Fruit fly (Drosophila melanogaster) whole organism, embryonic: ENCODE measurements around the gene cic.
A peak's percentile ranks its signal among the peaks of the same experiment; 100 is the strongest.

Experiments used
- Antp ChIP-seq: fragments of 200-800 bp; sonication (Bioruptor generic); optimal IDR thresholded peaks from 3 replicates; lab custom pipeline; 2016; ENCODE audit warnings: missing biosample characterization, missing genetic modification characterization
- CG1024 ChIP-seq: fragments of 200-800 bp; sonication (Bioruptor generic); IDR thresholded peaks from 2 replicates; pipeline ENCODE4 v1.3.6; 2022; ENCODE audit warnings: missing biosample characterization, missing genetic modification characterization
- CG10431 ChIP-seq: fragments of 200-800 bp; sonication (Bioruptor generic); optimal IDR thresholded peaks from 3 replicates; lab custom pipeline; 2018; ENCODE audit warnings: missing biosample characterization, mild to moderate bottlenecking, missing genetic modification characterization
- CG12155 ChIP-seq: fragments of 200-800 bp; sonication (Bioruptor generic); optimal IDR thresholded peaks from 3 replicates; lab custom pipeline; 2016; ENCODE audit warnings: missing biosample characterization, missing genetic modification characterization
- CG1233 ChIP-seq: fragments of 200-800 bp; sonication (Bioruptor generic); optimal IDR thresholded peaks from 4 replicates; lab custom pipeline; 2018; ENCODE audit warnings: missing biosample characterization, mild to moderate bottlenecking, missing genetic modification characterization
- CG12744 ChIP-seq: fragments of 200-800 bp; sonication (Bioruptor generic); optimal IDR thresholded peaks from 2 replicates; lab custom pipeline; 2016; ENCODE audit warnings: missing biosample characterization, missing genetic modification characterization
- CG12769 ChIP-seq: fragments of 200-800 bp; sonication (Bioruptor generic); optimal IDR thresholded peaks from 2 replicates; lab custom pipeline; 2019; ENCODE audit warnings: missing biosample characterization, mild to moderate bottlenecking, missing genetic modification characterization, moderate library complexity
- CG13296 ChIP-seq: fragments of 200-800 bp; sonication (Bioruptor generic); optimal IDR thresholded peaks from 3 replicates; lab custom pipeline; 2018; ENCODE audit warnings: missing biosample characterization, mild to moderate bottlenecking, missing genetic modification characterization
- CG14014 ChIP-seq: fragments of 200-800 bp; sonication (Bioruptor generic); IDR thresholded peaks from 2 replicates; pipeline ENCODE4 v1.3.6; 2022; ENCODE audit warnings: missing biosample characterization, missing genetic modification characterization
- CG14050 ChIP-seq: fragments of 200-800 bp; sonication (Bioruptor generic); IDR thresholded peaks from 3 replicates; pipeline ENCODE4 v1.3.6; 2022; ENCODE audit warnings: missing biosample characterization, missing genetic modification characterization
- CG14667 ChIP-seq: fragments of 200-800 bp; sonication (Bioruptor generic); IDR thresholded peaks from 2 replicates; pipeline ENCODE4 v1.3.6; 2022; ENCODE audit warnings: missing biosample characterization, missing genetic modification characterization
- CG14710 ChIP-seq: fragments of 200-800 bp; sonication (Bioruptor generic); optimal IDR thresholded peaks from 3 replicates; lab custom pipeline; 2019; ENCODE audit warnings: missing biosample characterization, mild to moderate bottlenecking, missing genetic modification characterization, moderate library complexity
- CG15269 ChIP-seq: fragments of 200-800 bp; sonication (Bioruptor generic); optimal IDR thresholded peaks from 2 replicates; lab custom pipeline; 2018; ENCODE audit warnings: missing biosample characterization, mild to moderate bottlenecking, missing genetic modification characterization, moderate library complexity
- CG1603 ChIP-seq: fragments of 200-800 bp; sonication (Bioruptor generic); optimal IDR thresholded peaks from 2 replicates; lab custom pipeline; 2019; ENCODE audit warnings: missing biosample characterization, mild to moderate bottlenecking, missing genetic modification characterization, moderate library complexity
- CG17385 ChIP-seq: fragments of 200-800 bp; sonication (Bioruptor generic); optimal IDR thresholded peaks from 3 replicates; lab custom pipeline; 2018; ENCODE audit warnings: missing biosample characterization, mild to moderate bottlenecking, missing genetic modification characterization
- CG1792 ChIP-seq: fragments of 200-800 bp; sonication (Bioruptor generic); optimal IDR thresholded peaks from 2 replicates; lab custom pipeline; 2016; ENCODE audit warnings: missing biosample characterization, missing genetic modification characterization
- CG2120 ChIP-seq: fragments of 200-800 bp; sonication (Bioruptor generic); optimal IDR thresholded peaks from 3 replicates; lab custom pipeline; 2016; ENCODE audit warnings: missing biosample characterization, missing genetic modification characterization
- CG2875 ChIP-seq: fragments of 200-800 bp; sonication (Bioruptor generic); optimal IDR thresholded peaks from 2 replicates; lab custom pipeline; 2017; ENCODE audit warnings: missing biosample characterization, mild to moderate bottlenecking, missing genetic modification characterization, missing genetic modification reagents
- CG30020 ChIP-seq: fragments of 200-800 bp; optimal IDR thresholded peaks from 2 replicates; lab custom pipeline; 2019; ENCODE audit warnings: missing biosample characterization, mild to moderate bottlenecking, missing genetic modification characterization, moderate library complexity
- CG3847 ChIP-seq: fragments of 200-800 bp; sonication (Bioruptor generic); IDR thresholded peaks from 2 replicates; pipeline ENCODE4 v1.3.6; 2022; ENCODE audit warnings: missing biosample characterization, missing genetic modification characterization
- CG8765 ChIP-seq: fragments of 200-800 bp; sonication (Bioruptor generic); IDR thresholded peaks from 2 replicates; pipeline ENCODE4 v1.3.6; 2022; ENCODE audit warnings: missing biosample characterization, missing genetic modification characterization
- Camta ChIP-seq: fragments of 200-800 bp; sonication (Bioruptor generic); optimal IDR thresholded peaks from 2 replicates; lab custom pipeline; 2016; ENCODE audit warnings: missing biosample characterization, missing genetic modification characterization
- Elba2 ChIP-seq: fragments of 200-800 bp; sonication (Bioruptor generic); optimal IDR thresholded peaks from 3 replicates; lab custom pipeline; 2016; ENCODE audit warnings: missing biosample characterization, missing genetic modification characterization
- Ets65A ChIP-seq: fragments of 200-800 bp; sonication (Bioruptor generic); peaks from one replicate; lab custom pipeline; 2016; ENCODE audit warnings: missing biosample characterization, missing genetic modification characterization
- Fer1 ChIP-seq: fragments of 200-800 bp; sonication (Bioruptor generic); optimal IDR thresholded peaks from 2 replicates; lab custom pipeline; 2017; ENCODE audit warnings: missing biosample characterization, mild to moderate bottlenecking, missing genetic modification characterization
- Hmr ChIP-seq: fragments of 200-800 bp; sonication (Bioruptor generic); optimal IDR thresholded peaks from 3 replicates; lab custom pipeline; 2017; ENCODE audit warnings: mild to moderate bottlenecking, missing biosample characterization, missing genetic modification reagents, missing genetic modification characterization
- Hsf ChIP-seq: fragments of 200-800 bp; sonication (Bioruptor generic); optimal IDR thresholded peaks from 3 replicates; lab custom pipeline; 2016; ENCODE audit warnings: missing biosample characterization, missing genetic modification characterization
- Kr ChIP-seq: fragments of 200-800 bp; sonication (Bioruptor generic); optimal IDR thresholded peaks from 2 replicates; lab custom pipeline; 2017; ENCODE audit warnings: missing biosample characterization, mild to moderate bottlenecking, missing genetic modification characterization
- Lim3 ChIP-seq: fragments of 200-800 bp; sonication (Bioruptor generic); IDR thresholded peaks from 2 replicates; pipeline ENCODE4 v1.3.6; 2022; ENCODE audit warnings: missing biosample characterization, missing genetic modification characterization
- Mrtf ChIP-seq: fragments of 200-800 bp; sonication (Bioruptor generic); IDR thresholded peaks from 3 replicates; pipeline ENCODE4 v1.3.6; 2022; ENCODE audit warnings: missing biosample characterization, missing genetic modification characterization
- Oli ChIP-seq: fragments of 200-800 bp; sonication (Bioruptor generic); optimal IDR thresholded peaks from 2 replicates; lab custom pipeline; 2018; ENCODE audit warnings: missing biosample characterization, mild to moderate bottlenecking, missing genetic modification characterization, moderate library complexity
- Pdp1 ChIP-seq, 2 experiments: fragments of 200-800 bp; sonication (Bioruptor generic); optimal IDR thresholded peaks; 3 replicates each; lab custom pipeline; 2016; ENCODE audit warnings: missing biosample characterization in 2 of 2, missing genetic modification characterization in 2 of 2, mild to moderate bottlenecking in 1 of 2, moderate library complexity in 1 of 2
- Rx ChIP-seq: fragments of 200-800 bp; sonication (Bioruptor generic); IDR thresholded peaks from 2 replicates; pipeline ENCODE4 v1.3.6; 2022; ENCODE audit warnings: missing biosample characterization, missing genetic modification characterization
- Spps ChIP-seq: fragments of 200-800 bp; sonication (Bioruptor generic); optimal IDR thresholded peaks from 2 replicates; lab custom pipeline; 2018; ENCODE audit warnings: missing biosample characterization, mild to moderate bottlenecking, missing genetic modification characterization
- Usf ChIP-seq: fragments of 200-800 bp; sonication (Bioruptor generic); optimal IDR thresholded peaks from 2 replicates; lab custom pipeline; 2017; ENCODE audit warnings: missing genotype, missing biosample characterization, missing genetic modification characterization
- caup ChIP-seq: fragments of 200-800 bp; sonication (Bioruptor generic); optimal IDR thresholded peaks from 3 replicates; lab custom pipeline; 2017; ENCODE audit warnings: missing biosample characterization, mild to moderate bottlenecking, missing genetic modification characterization, moderate library complexity; ENCODE audit not compliant: severe bottlenecking
- chinmo ChIP-seq: fragments of 200-800 bp; sonication (Bioruptor generic); IDR thresholded peaks from 4 replicates; pipeline ENCODE4 v1.3.6; 2022; ENCODE audit warnings: missing biosample characterization, missing genetic modification characterization; ENCODE audit not compliant: partially characterized antibody
- chm ChIP-seq: fragments of 200-800 bp; sonication (Bioruptor generic); IDR thresholded peaks from 2 replicates; pipeline ENCODE4 v1.3.6; 2022; ENCODE audit warnings: missing biosample characterization, missing genetic modification characterization
- ci ChIP-seq: fragments of 200-800 bp; sonication (Bioruptor generic); IDR thresholded peaks from 3 replicates; pipeline ENCODE4 v1.3.6; 2022; ENCODE audit warnings: missing biosample characterization, missing genetic modification characterization
- ewg ChIP-seq: fragments of 200-800 bp; sonication (Bioruptor generic); optimal IDR thresholded peaks from 3 replicates; lab custom pipeline; 2017; ENCODE audit warnings: mild to moderate bottlenecking, missing biosample characterization, missing genetic modification reagents, missing genetic modification characterization
- ftz-f1 ChIP-seq: fragments of 200-800 bp; sonication (Bioruptor generic); optimal IDR thresholded peaks from 2 replicates; lab custom pipeline; 2016; ENCODE audit warnings: missing biosample characterization, missing genetic modification characterization
- fu2 ChIP-seq: fragments of 200-800 bp; sonication (Bioruptor generic); optimal IDR thresholded peaks from 2 replicates; lab custom pipeline; 2016; ENCODE audit warnings: missing biosample characterization, missing genetic modification characterization
- otp ChIP-seq: fragments of 200-800 bp; sonication (Bioruptor generic); IDR thresholded peaks from 3 replicates; pipeline ENCODE4, ENCODE4 v1.3.6; 2022; ENCODE audit warnings: missing biosample characterization, missing genetic modification characterization
- pan ChIP-seq, 4 experiments: fragments of >200 bp in 3 of 4; fragments of 200-800 bp in 1 of 4; sonication (Bioruptor generic) in 1 of 4; optimal IDR thresholded peaks in 3 of 4; IDR thresholded peaks in 1 of 4; 2 replicates each; pipeline versions ENCODE4 v1.3.6 to Lab custom; 2017 to 2022; ENCODE audit warnings: missing biosample characterization in 2 of 4, missing genetic modification characterization in 2 of 4, mixed read lengths in 1 of 4
- pros ChIP-seq: fragments of 200-800 bp; sonication (Bioruptor generic); optimal IDR thresholded peaks from 3 replicates; lab custom pipeline; 2019; ENCODE audit warnings: missing biosample characterization, mild to moderate bottlenecking, missing genetic modification characterization, moderate library complexity
- pzg ChIP-seq: fragments of 200-800 bp; sonication (Bioruptor generic); optimal IDR thresholded peaks from 3 replicates; lab custom pipeline; 2018; ENCODE audit warnings: missing biosample characterization, mild to moderate bottlenecking, missing genetic modification characterization, moderate library complexity
- seq ChIP-seq: fragments of 200-800 bp; sonication (Bioruptor generic); IDR thresholded peaks from 2 replicates; pipeline ENCODE4 v1.3.6; 2022; ENCODE audit warnings: missing biosample characterization, missing genetic modification characterization
- shn ChIP-seq: fragments of 200-800 bp; sonication (Bioruptor generic); optimal IDR thresholded peaks from 3 replicates; lab custom pipeline; 2016; ENCODE audit warnings: missing biosample characterization, missing genetic modification characterization
- zf30C ChIP-seq: fragments of 200-800 bp; sonication (Bioruptor generic); optimal IDR thresholded peaks from 3 replicates; lab custom pipeline; 2018; ENCODE audit warnings: missing biosample characterization, mild to moderate bottlenecking, missing genetic modification characterization

Gene cic

dm6 chr3R:20285678-20286449 lies 33.3 kb downstream of the cic start (continued):
- peak; percentile 94 for TF ChIP-seq ci (GFP tag; lab: Robert Waterston, UW)
- TF ChIP-seq Usf (GFP tag; lab: Kevin White, UChicago) = no peak
- no peak for TF ChIP-seq pan (optimal IDR thresholded peaks at IDR 0.05; lab: Kevin White, UChicago)
- TF ChIP-seq pan (GFP tag; optimal IDR thresholded peaks at IDR 0.05 in 1 of 2, IDR thresholded peaks at IDR 0.05 in 1 of 2) = no peak
- peak; percentile 35 for TF ChIP-seq CG17385 (GFP tag; lab: Kevin White, UChicago)
- no peak for TF ChIP-seq CG14014 (GFP tag; lab: Robert Waterston, UW)
- TF ChIP-seq Mrtf (GFP tag; lab: Robert Waterston, UW) = no peak
- TF ChIP-seq pros (GFP tag; lab: Kevin White, UChicago) = no peak
- peak; percentile 93 for TF ChIP-seq CG1792 (GFP tag; lab: Kevin White, UChicago)
- peak; percentile 82 for TF ChIP-seq CG1603 (tag; lab: Kevin White, UChicago)
- peak in 1 of 2 experiments; percentile 63 for TF ChIP-seq Pdp1 (GFP tag; optimal IDR thresholded peaks at IDR 0.05; lab: Kevin White, UChicago)
- TF ChIP-seq Fer1 = no peak
- no peak for TF ChIP-seq CG3847
- no peak for TF ChIP-seq chinmo (GFP tag; lab: Robert Waterston, UW)
- TF ChIP-seq ftz-f1 = no peak
- TF ChIP-seq CG14050 (GFP tag; lab: Robert Waterston, UW) = no peak; the same call in 2 of the 3 replicates
- TF ChIP-seq CG15269 = no peak
- peak; percentile 1 for TF ChIP-seq CG12769 (tag; lab: Kevin White, UChicago)
- no peak for TF ChIP-seq Camta (GFP tag; lab: Kevin White, UChicago)
- TF ChIP-seq CG14667 (GFP tag; lab: Robert Waterston, UW) = peak; percentile 14; the same call in 1 of the 2 replicates
- TF ChIP-seq shn (GFP tag; lab: Kevin White, UChicago) = no peak
- TF ChIP-seq CG2120 (GFP tag; lab: Kevin White, UChicago) = no peak
- TF ChIP-seq Hmr (GFP tag; lab: Kevin White, UChicago) = no peak
- no peak for TF ChIP-seq zf30C
- peak; percentile 84; the same call in 1 of the 2 replicates for TF ChIP-seq CG1024
- TF ChIP-seq Elba2 = no peak
- peak; percentile 78 for TF ChIP-seq CG14710 (tag; lab: Kevin White, UChicago)
- TF ChIP-seq CG30020 (tag; lab: Kevin White, UChicago) = no peak
- no peak for TF ChIP-seq CG12744 (GFP tag; lab: Kevin White, UChicago)
- TF ChIP-seq CG1233 (GFP tag; lab: Kevin White, UChicago) = peak; percentile 14
- TF ChIP-seq Kr = no peak
- no peak for TF ChIP-seq CG12155
- TF ChIP-seq otp (GFP tag; lab: Robert Waterston, UW) = peak; percentile 85
- TF ChIP-seq Hsf (GFP tag; lab: Kevin White, UChicago) = no peak
- TF ChIP-seq Lim3 (GFP tag; lab: Robert Waterston, UW) = no peak
- no peak for TF ChIP-seq caup
- TF ChIP-seq Rx (GFP tag; lab: Robert Waterston, UW) = peak; percentile 26
- peak; percentile 55 for TF ChIP-seq Antp (GFP tag; lab: Kevin White, UChicago)
- TF ChIP-seq CG13296 (GFP tag; lab: Kevin White, UChicago) = no peak
- TF ChIP-seq Oli (tag; lab: Kevin White, UChicago) = no peak
- peak; percentile 81 for TF ChIP-seq CG10431 (GFP tag; lab: Kevin White, UChicago)
- peak; percentile 38 for TF ChIP-seq Ets65A (GFP tag; lab: Kevin White, UChicago)
- no peak for TF ChIP-seq fu2 (GFP tag; lab: Kevin White, UChicago)
- peak; percentile 89; the same call in 1 of the 2 replicates for TF ChIP-seq chm (GFP tag; lab: Robert Waterston, UW)
- no peak for TF ChIP-seq pzg (GFP tag; lab: Kevin White, UChicago)
- TF ChIP-seq seq (GFP tag; lab: Robert Waterston, UW) = no peak
- TF ChIP-seq CG2875 (GFP tag; lab: Kevin White, UChicago) = peak; percentile 91
- peak; percentile 74 for TF ChIP-seq ewg (GFP tag; lab: Kevin White, UChicago)
- TF ChIP-seq Spps (tag; lab: Kevin White, UChicago) = peak; percentile 58
- no peak for TF ChIP-seq CG8765 (GFP tag; lab: Robert Waterston, UW)
